Worm (Caenorhabditis elegans): ENCODE measurements around the gene mutd-1.

The mutd-1 gene

ce11 chrIV:7094216-7094758 lies 39.6 kb downstream of the mutd-1 start, which contains the start of gene deb-1:
deb-1 (minus strand) TSS chrIV:7094266.
- TF ChIP-seq elt-3 (tag; optimal IDR thresholded peaks at IDR 0.05) (no peak), fos-1 (tag; optimal IDR thresholded peaks at IDR 0.05) (peak; percentile 44), crh-2 (tag; optimal IDR thresholded peaks at IDR 0.05) (peak; percentile 76), mdl-1 (tag; optimal IDR thresholded peaks at IDR 0.05) (no peak)

ce11 chrIV:7084632-7085160 lies 49.2 kb downstream of the mutd-1 start, which contains the start of gene rps-4:
rps-4 (minus strand) TSS chrIV:7084682.
- TF ChIP-seq R02D3.7 (tag; optimal IDR thresholded peaks at IDR 0.05): peak; percentile 36
- peak; percentile 92 for TF ChIP-seq unc-55 (GFP tag; optimal IDR thresholded peaks at IDR 0.05)
- peak; percentile 41 for TF ChIP-seq ztf-4 (tag; optimal IDR thresholded peaks at IDR 0.05)
- no peak for TF ChIP-seq elt-3 (tag; optimal IDR thresholded peaks at IDR 0.05)
- TF ChIP-seq ceh-82 (tag; optimal IDR thresholded peaks at IDR 0.05): no peak
- TF ChIP-seq nhr-11 (tag; optimal IDR thresholded peaks at IDR 0.05): no peak
- peak; percentile 87 for TF ChIP-seq lin-11 (tag; optimal IDR thresholded peaks at IDR 0.05)
- TF ChIP-seq ceh-16 (tag; optimal IDR thresholded peaks at IDR 0.05): peak; percentile 16
- TF ChIP-seq egl-27 (tag; optimal IDR thresholded peaks at IDR 0.05): peak; percentile 63
- TF ChIP-seq peb-1 (tag; optimal IDR thresholded peaks at IDR 0.05): no peak
- TF ChIP-seq ama-1 (optimal IDR thresholded peaks at IDR 0.05): peak; percentile 71
- TF ChIP-seq mbf-1 (tag; optimal IDR thresholded peaks at IDR 0.05): no peak
- TF ChIP-seq zag-1 (tag; optimal IDR thresholded peaks at IDR 0.05): peak; percentile 59
- peak; percentile 82 for TF ChIP-seq nhr-21 (tag; optimal IDR thresholded peaks at IDR 0.05)
- TF ChIP-seq ztf-1 (GFP tag; conservative IDR thresholded peaks at IDR 0.05): no peak
- TF ChIP-seq mdl-1 (tag; optimal IDR thresholded peaks at IDR 0.05): peak in 1 of 2 experiments; percentile 49
- TF ChIP-seq skn-1 (tag; optimal IDR thresholded peaks at IDR 0.05): peak; percentile 17
- TF ChIP-seq ZK546.5 (tag; optimal IDR thresholded peaks at IDR 0.05): peak; percentile 35
- no peak for TF ChIP-seq dmd-4 (tag; optimal IDR thresholded peaks at IDR 0.05)
- TF ChIP-seq alr-1 (tag; optimal IDR thresholded peaks at IDR 0.05): no peak
- TF ChIP-seq crh-2 (tag; optimal IDR thresholded peaks at IDR 0.05): peak; percentile 92
- peak; percentile 84 for TF ChIP-seq nhr-129 (tag; optimal IDR thresholded peaks at IDR 0.05)
- peak; percentile 90 for TF ChIP-seq gmeb-1 (tag; optimal IDR thresholded peaks at IDR 0.05)
- TF ChIP-seq F13H6.1 (tag; optimal IDR thresholded peaks at IDR 0.05): peak; percentile 79
- peak; percentile 95 for TF ChIP-seq C34F6.9 (tag; optimal IDR thresholded peaks at IDR 0.05)
- TF ChIP-seq lin-13 (GFP tag; optimal IDR thresholded peaks at IDR 0.05): peak; percentile 90
- TF ChIP-seq snpc-4 (tag; optimal IDR thresholded peaks at IDR 0.05): peak; percentile 78
- peak; percentile 79 for TF ChIP-seq sem-4 (tag; optimal IDR thresholded peaks at IDR 0.05)
- TF ChIP-seq sma-9 (GFP tag; optimal IDR thresholded peaks at IDR 0.05): peak; percentile 75
- no peak for TF ChIP-seq sma-9 (tag; optimal IDR thresholded peaks at IDR 0.05)
- TF ChIP-seq mab-5 (tag; optimal IDR thresholded peaks at IDR 0.05): peak; percentile 79
- no peak for TF ChIP-seq nhr-77 (tag; optimal IDR thresholded peaks at IDR 0.05)
- peak; percentile 23 for TF ChIP-seq nhr-10 (tag; optimal IDR thresholded peaks at IDR 0.05)
- TF ChIP-seq sma-3 (GFP tag; optimal IDR thresholded peaks at IDR 0.05): peak; percentile 88
- peak; percentile 93 for TF ChIP-seq nhr-25 (tag; optimal IDR thresholded peaks at IDR 0.05)
- TF ChIP-seq nhr-6 (tag; optimal IDR thresholded peaks at IDR 0.05): peak; percentile 66
- TF ChIP-seq fos-1 (tag; optimal IDR thresholded peaks at IDR 0.05): peak; percentile 85
- TF ChIP-seq lsy-2 (tag; optimal IDR thresholded peaks at IDR 0.05): peak; percentile 78 to 95
- TF ChIP-seq lin-39 (tag; optimal IDR thresholded peaks at IDR 0.05): no peak
- peak; percentile 43 for TF ChIP-seq blmp-1 (tag; optimal IDR thresholded peaks at IDR 0.05; ENCODE audit: insufficient read depth)

- TF ChIP-seq sma-9 (GFP tag; optimal IDR thresholded peaks at IDR 0.05): no peak
- no peak for TF ChIP-seq sma-9 (tag; optimal IDR thresholded peaks at IDR 0.05)
- TF ChIP-seq ama-1 (optimal IDR thresholded peaks at IDR 0.05): no peak
- TF ChIP-seq mab-5 (tag; optimal IDR thresholded peaks at IDR 0.05): no peak
- no peak for TF ChIP-seq skn-1 (tag; optimal IDR thresholded peaks at IDR 0.05)
- no peak for TF ChIP-seq nhr-25 (tag; optimal IDR thresholded peaks at IDR 0.05)
- no peak for TF ChIP-seq nhr-12 (tag; optimal IDR thresholded peaks at IDR 0.05)
- TF ChIP-seq lin-39 (tag; optimal IDR thresholded peaks at IDR 0.05): no peak
- TF ChIP-seq lin-11 (tag; optimal IDR thresholded peaks at IDR 0.05): no peak
- TF ChIP-seq unc-39 (tag; optimal IDR thresholded peaks at IDR 0.05): no peak
- TF ChIP-seq ceh-16 (tag; optimal IDR thresholded peaks at IDR 0.05): no peak
- no peak for TF ChIP-seq nhr-77 (tag; optimal IDR thresholded peaks at IDR 0.05)
- TF ChIP-seq peb-1 (tag; optimal IDR thresholded peaks at IDR 0.05): no peak
Measured at ce11 chrIV:7083976-7084375, 49.9 kb downstream of the mutd-1 start.
